Fruit fly (Drosophila melanogaster) whole organism, wandering third instar larva: ENCODE data around the gene Rph.

ENCODE experiments used
- Abd-B ChIP-seq: fragments of >200 bp; optimal IDR thresholded peaks from 2 replicates; lab custom pipeline; 2017; ENCODE audit warnings: missing biosample characterization, missing genetic modification characterization
- CG32264 ChIP-seq: fragments of 200-800 bp; sonication (Bioruptor generic); optimal IDR thresholded peaks from 2 replicates; lab custom pipeline; 2016; ENCODE audit warnings: missing biosample characterization, missing genetic modification characterization
- CG9705 ChIP-seq: fragments of 200-800 bp; sonication (Bioruptor generic); optimal IDR thresholded peaks from 2 replicates; lab custom pipeline; 2018; ENCODE audit warnings: missing biosample characterization, mild to moderate bottlenecking, missing genetic modification characterization
- CrebA ChIP-seq: fragments of 200-800 bp; sonication (Bioruptor generic); optimal IDR thresholded peaks from 2 replicates; lab custom pipeline; 2016; ENCODE audit warnings: missing biosample characterization, mild to moderate bottlenecking, missing genetic modification characterization, borderline replicate concordance
- Dfd ChIP-seq: fragments of >200 bp; optimal IDR thresholded peaks from 2 replicates; lab custom pipeline; 2017; ENCODE audit warnings: missing biosample characterization, missing genetic modification characterization
- Dif ChIP-seq: fragments of 200-275, 200-300 bp; sonication (Bioruptor generic); optimal IDR thresholded peaks from 2 replicates; lab custom pipeline; 2018; ENCODE audit warnings: missing biosample characterization, missing genetic modification characterization; ENCODE audit not compliant: partially characterized antibody
- GATAd ChIP-seq: sonication (Bioruptor generic); optimal IDR thresholded peaks from 2 replicates; lab custom pipeline; 2016; ENCODE audit warnings: missing biosample characterization, missing genetic modification characterization
- Hnf4 ChIP-seq: fragments of 200-800 bp; sonication (Bioruptor generic); optimal IDR thresholded peaks from 2 replicates; lab custom pipeline; 2016; ENCODE audit warnings: missing biosample characterization, mild to moderate bottlenecking, missing genetic modification characterization
- Hr78 ChIP-seq: fragments of >200 bp; optimal IDR thresholded peaks from 2 replicates; lab custom pipeline; 2017; ENCODE audit warnings: missing biosample characterization, missing genetic modification characterization
- Hr83 ChIP-seq: fragments of 200-300 bp; sonication (Bioruptor generic); optimal IDR thresholded peaks from 2 replicates; lab custom pipeline; 2016; ENCODE audit warnings: missing biosample characterization, mild to moderate bottlenecking, missing genetic modification characterization, moderate library complexity; ENCODE audit not compliant: poor library complexity, severe bottlenecking
- Jra ChIP-seq: sonication (Bioruptor generic); optimal IDR thresholded peaks from 2 replicates; lab custom pipeline; 2016; ENCODE audit warnings: missing biosample characterization, missing genetic modification characterization
- Mio ChIP-seq: sonication (Bioruptor generic); optimal IDR thresholded peaks from 2 replicates; lab custom pipeline; 2016; ENCODE audit warnings: missing biosample characterization, missing genetic modification characterization
- Myc ChIP-seq: fragments of >200 bp; optimal IDR thresholded peaks from 2 replicates; lab custom pipeline; 2017
- N ChIP-seq: fragments of >200 bp; optimal IDR thresholded peaks from 2 replicates; lab custom pipeline; 2018; ENCODE audit warnings: missing biosample characterization, missing external identifiers, missing genetic modification characterization
- OdsH ChIP-seq: fragments of 200-800 bp; sonication (Bioruptor generic); optimal IDR thresholded peaks from 2 replicates; lab custom pipeline; 2016; ENCODE audit warnings: missing biosample characterization, mild to moderate bottlenecking, missing genetic modification characterization
- Rel ChIP-seq, 2 experiments: fragments of 200-800 bp; sonication (Bioruptor generic) in 1 of 2; optimal IDR thresholded peaks; 2 replicates in 1 of 2; 3 replicates in 1 of 2; lab custom pipeline; 2016 to 2019; ENCODE audit warnings: mild to moderate bottlenecking in 2 of 2, missing biosample characterization in 2 of 2, missing genetic modification characterization in 2 of 2, moderate library complexity in 1 of 2
- Sp1 ChIP-seq: fragments of 200-800 bp; sonication (Bioruptor generic); optimal IDR thresholded peaks from 3 replicates; lab custom pipeline; 2019; ENCODE audit warnings: missing biosample characterization, mild to moderate bottlenecking, missing genetic modification characterization, moderate library complexity
- Vsx2 ChIP-seq: fragments of 200-300, 225-300 bp; sonication (Bioruptor generic); optimal IDR thresholded peaks from 2 replicates; lab custom pipeline; 2018; ENCODE audit warnings: missing biosample characterization, missing genetic modification characterization; ENCODE audit not compliant: partially characterized antibody
- br ChIP-seq: fragments of 200-800 bp; sonication (Bioruptor generic); optimal IDR thresholded peaks from 2 replicates; lab custom pipeline; 2016; ENCODE audit warnings: missing biosample characterization, missing genetic modification characterization
- brk ChIP-seq: fragments of 200-800 bp; sonication (Bioruptor generic); optimal IDR thresholded peaks from 2 replicates; lab custom pipeline; 2016; ENCODE audit warnings: missing biosample characterization, mild to moderate bottlenecking, missing genetic modification characterization
- dl ChIP-seq, 2 experiments: fragments of 175-275, 200-275 bp in 1 of 2; fragments of 200-275 bp in 1 of 2; sonication (Bioruptor generic); optimal IDR thresholded peaks; lab custom pipeline; 2018; ENCODE audit warnings: mild to moderate bottlenecking in 2 of 2, missing biosample characterization in 2 of 2, missing genetic modification characterization in 2 of 2, moderate library complexity in 2 of 2; ENCODE audit not compliant: partially characterized antibody in 2 of 2, insufficient read depth in 1 of 2
- dmrt93B ChIP-seq: fragments of 200-800 bp; sonication (Bioruptor generic); optimal IDR thresholded peaks from 2 replicates; lab custom pipeline; 2018; ENCODE audit warnings: missing biosample characterization, mild to moderate bottlenecking, missing genetic modification characterization
- dsf ChIP-seq: sonication (Bioruptor generic); optimal IDR thresholded peaks from 2 replicates; lab custom pipeline; 2016; ENCODE audit warnings: missing biosample characterization, missing genetic modification characterization, borderline replicate concordance
- ey ChIP-seq: fragments of 200-800 bp; sonication (Bioruptor generic); optimal IDR thresholded peaks from 2 replicates; lab custom pipeline; 2016; ENCODE audit warnings: missing biosample characterization, missing genetic modification characterization
- foxo ChIP-seq, 2 experiments: fragments of 200-800 bp; sonication (Bioruptor generic); optimal IDR thresholded peaks; 2 replicates in 1 of 2; 3 replicates in 1 of 2; lab custom pipeline; 2016 to 2017; ENCODE audit warnings: missing biosample characterization in 2 of 2, missing genetic modification characterization in 2 of 2
- fru ChIP-seq: fragments of 200-800 bp; sonication (Bioruptor generic); optimal IDR thresholded peaks from 3 replicates; lab custom pipeline; 2016; ENCODE audit warnings: missing biosample characterization, mild to moderate bottlenecking, missing genetic modification characterization
- h ChIP-seq: fragments of 200-800 bp; sonication (Bioruptor generic); optimal IDR thresholded peaks from 3 replicates; lab custom pipeline; 2016; ENCODE audit warnings: missing biosample characterization, mild to moderate bottlenecking, missing genetic modification characterization
- jim ChIP-seq: fragments of 175-275, 200-325 bp; sonication (Bioruptor generic); optimal IDR thresholded peaks from 2 replicates; lab custom pipeline; 2016; ENCODE audit warnings: missing biosample characterization, mild to moderate bottlenecking, missing genetic modification characterization
- lola ChIP-seq: fragments of >200 bp; optimal IDR thresholded peaks from 2 replicates; lab custom pipeline; 2017; ENCODE audit warnings: missing biosample characterization, missing genetic modification characterization
- pan ChIP-seq: fragments of >200 bp; optimal IDR thresholded peaks from 2 replicates; lab custom pipeline; 2017
- psq ChIP-seq: fragments of 200-800 bp; sonication (Bioruptor generic); optimal IDR thresholded peaks from 3 replicates; lab custom pipeline; 2017; ENCODE audit warnings: missing biosample characterization, mild to moderate bottlenecking, missing genetic modification characterization, moderate library complexity
- rgr ChIP-seq: fragments of 200-800 bp; sonication (Bioruptor generic); optimal IDR thresholded peaks from 3 replicates; lab custom pipeline; 2016; ENCODE audit warnings: missing biosample characterization, mild to moderate bottlenecking, missing genetic modification characterization
- sage ChIP-seq: fragments of 200-800 bp; sonication (Bioruptor generic); optimal IDR thresholded peaks from 2 replicates; lab custom pipeline; 2016; ENCODE audit warnings: missing biosample characterization, mild to moderate bottlenecking, missing genetic modification characterization
- sv ChIP-seq: fragments of 200-800 bp; sonication (Bioruptor generic); optimal IDR thresholded peaks from 3 replicates; lab custom pipeline; 2016; ENCODE audit warnings: missing biosample characterization, missing genetic modification characterization
- tai ChIP-seq: sonication (Bioruptor generic); optimal IDR thresholded peaks from 2 replicates; lab custom pipeline; 2016; ENCODE audit warnings: missing biosample characterization, missing genetic modification characterization
- usp ChIP-seq: fragments of >200 bp; optimal IDR thresholded peaks from 2 replicates; lab custom pipeline; 2017; ENCODE audit warnings: missing biosample characterization, missing genetic modification characterization
- woc ChIP-seq: sonication (Bioruptor generic); optimal IDR thresholded peaks from 2 replicates; lab custom pipeline; 2016; ENCODE audit warnings: missing biosample characterization, mild to moderate bottlenecking, missing genetic modification characterization

The Rph gene

dm6 chrX:10739614-10740436 is 17.6 kb downstream of the Rph start:
- TF ChIP-seq dsf (GFP tag; lab: Kevin White, UChicago) (no peak), Myc (lab: Kevin White, UChicago) (no peak), brk (no peak), fru (GFP tag; lab: Kevin White, UChicago) (no peak), pan (no peak), Mio (no peak), tai (no peak), jim (GFP tag; lab: Kevin White, UChicago) (no peak)
- TF ChIP-seq, all 38 proteins: peak for 0

- no peak for TF ChIP-seq ey
- TF ChIP-seq Rel (GFP tag; optimal IDR thresholded peaks at IDR 0.05; lab: Kevin White, UChicago), result no peak
- TF ChIP-seq Rel (tag; optimal IDR thresholded peaks at IDR 0.05; lab: Kevin White, UChicago), result no peak
- TF ChIP-seq foxo (GFP tag; optimal IDR thresholded peaks at IDR 0.05; lab: Kevin White, UChicago), result no peak
- TF ChIP-seq br (GFP tag; lab: Kevin White, UChicago), result no peak
- TF ChIP-seq pan, result no peak
- TF ChIP-seq dsf (GFP tag; lab: Kevin White, UChicago), result no peak
- no peak for TF ChIP-seq Myc (lab: Kevin White, UChicago)
- TF ChIP-seq dl (GFP tag; optimal IDR thresholded peaks at IDR 0.05; lab: Kevin White, UChicago; ENCODE audit: insufficient read depth in 1 of 2, partially characterized antibody in 2 of 2), result peak; percentile 20 to 82
- TF ChIP-seq Vsx2 (GFP tag; lab: Kevin White, UChicago), result peak; percentile 64
- TF ChIP-seq tai, result no peak
- TF ChIP-seq psq, result peak; percentile 70
- no peak for TF ChIP-seq rgr (GFP tag; lab: Kevin White, UChicago)
- no peak for TF ChIP-seq woc (GFP tag; lab: Kevin White, UChicago)
- TF ChIP-seq OdsH (GFP tag; lab: Kevin White, UChicago), result no peak
- no peak for TF ChIP-seq N (GFP tag; lab: Kevin White, UChicago)
- no peak for TF ChIP-seq usp (GFP tag; lab: Kevin White, UChicago)
- TF ChIP-seq jim (GFP tag; lab: Kevin White, UChicago), result no peak
- no peak for TF ChIP-seq Hr83 (GFP tag; lab: Kevin White, UChicago)
- TF ChIP-seq CG32264 (GFP tag; lab: Kevin White, UChicago), result no peak
- no peak for TF ChIP-seq lola (GFP tag; lab: Kevin White, UChicago)
- TF ChIP-seq Mio, result no peak
- no peak for TF ChIP-seq GATAd (GFP tag; lab: Kevin White, UChicago)
- no peak for TF ChIP-seq brk
- TF ChIP-seq Dfd, result no peak
- TF ChIP-seq Sp1 (GFP tag; lab: Kevin White, UChicago), result no peak
- TF ChIP-seq Hr78 (GFP tag; lab: Kevin White, UChicago), result no peak
- TF ChIP-seq Abd-B (GFP tag; lab: Kevin White, UChicago), result no peak
- TF ChIP-seq dmrt93B, result no peak
- peak; percentile 48 for TF ChIP-seq fru (GFP tag; lab: Kevin White, UChicago)
- TF ChIP-seq sv (GFP tag; lab: Kevin White, UChicago), result no peak
- TF ChIP-seq Dif, result peak; percentile 51
- TF ChIP-seq Jra, result no peak
- TF ChIP-seq h (GFP tag; lab: Kevin White, UChicago), result peak; percentile 14
- TF ChIP-seq sage (GFP tag; lab: Kevin White, UChicago), result peak; percentile 45
- TF ChIP-seq CrebA, result peak; percentile 56
- no peak for TF ChIP-seq CG9705 (GFP tag; lab: Kevin White, UChicago)
These were observed 18.6 kb downstream of the Rph start for dm6 chrX:10738835-10739371.

dm6 chrX:10738151-10738430 is 19.4 kb downstream of the Rph start:
- TF ChIP-seq ey (no peak), woc (GFP tag; lab: Kevin White, UChicago) (no peak), N (GFP tag; lab: Kevin White, UChicago) (no peak), dmrt93B (no peak), brk (no peak), Sp1 (GFP tag; lab: Kevin White, UChicago) (no peak), CG9705 (GFP tag; lab: Kevin White, UChicago) (no peak), Vsx2 (GFP tag; lab: Kevin White, UChicago) (no peak), CrebA (no peak), Dif (no peak), GATAd (GFP tag; lab: Kevin White, UChicago) (no peak), Jra (no peak), foxo (GFP tag; optimal IDR thresholded peaks at IDR 0.05; lab: Kevin White, UChicago) (no peak), Rel (GFP tag; optimal IDR thresholded peaks at IDR 0.05; lab: Kevin White, UChicago) (no peak), Rel (tag; optimal IDR thresholded peaks at IDR 0.05; lab: Kevin White, UChicago) (no peak), jim (GFP tag; lab: Kevin White, UChicago) (no peak), Hnf4 (GFP tag; lab: Kevin White, UChicago) (no peak)
